4 worm cellular contexts compared by ENCODE assay signal in genomic region chrV:2138287-2138686, ce11.
TF ChIP-seq lines count a peak whose summit lies in the region.

No protein-coding gene starts in this region.

TF ChIP-seq in whole organism, L1 larva, 84 proteins besides CTCF, POLR2A, EP300 and RAD21:
- TF ChIP-seq rnt-1 (tag; optimal IDR thresholded peaks at IDR 0.05; lab: Kevin White, UChicago) (peak; percentile 67), C16A3.4 (tag; optimal IDR thresholded peaks at IDR 0.05; lab: Kevin White, UChicago) (no peak), lsy-2 (tag; optimal IDR thresholded peaks at IDR 0.05; lab: Kevin White, UChicago) (peak in 1 of 2 experiments; percentile 71)

TF ChIP-seq in whole organism, L2 larva, 48 proteins besides CTCF, POLR2A, EP300 and RAD21:
- TF ChIP-seq lin-39 (tag; optimal IDR thresholded peaks at IDR 0.05; lab: Kevin White, UChicago) (no peak), unc-39 (tag; optimal IDR thresholded peaks at IDR 0.05; lab: Kevin White, UChicago) (no peak), C34F6.9 (tag; optimal IDR thresholded peaks at IDR 0.05; lab: Kevin White, UChicago) (no peak), mab-5 (tag; optimal IDR thresholded peaks at IDR 0.05; lab: Kevin White, UChicago) (no peak), Y55F3AM.14 (GFP tag; optimal IDR thresholded peaks at IDR 0.05; lab: Kevin White, UChicago) (no peak), mbf-1 (tag; optimal IDR thresholded peaks at IDR 0.05; lab: Kevin White, UChicago) (no peak), nhr-77 (tag; optimal IDR thresholded peaks at IDR 0.05; lab: Kevin White, UChicago) (no peak), nhr-129 (tag; optimal IDR thresholded peaks at IDR 0.05; lab: Kevin White, UChicago) (peak; percentile 98)

TF ChIP-seq in whole organism, L3 larva, 47 proteins besides CTCF, POLR2A, EP300 and RAD21:
- TF ChIP-seq tbx-2 (tag; optimal IDR thresholded peaks at IDR 0.05; lab: Kevin White, UChicago) (no peak), jun-1 (tag; optimal IDR thresholded peaks at IDR 0.05; lab: Kevin White, UChicago) (peak; percentile 28)

TF ChIP-seq in whole organism, L4 larva, 104 proteins besides CTCF, POLR2A, EP300 and RAD21:
- TF ChIP-seq fos-1 (tag; optimal IDR thresholded peaks at IDR 0.05; lab: Kevin White, UChicago): no peak
- no peak for TF ChIP-seq F37D6.2 (tag; optimal IDR thresholded peaks at IDR 0.05; lab: Kevin White, UChicago)
- peak in 1 of 2 experiments; percentile 42 for TF ChIP-seq unc-62 (GFP tag; optimal IDR thresholded peaks at IDR 0.05 in 1 of 2; lab: Kevin White, UChicago)
- no peak for TF ChIP-seq unc-62 (tag; optimal IDR thresholded peaks at IDR 0.05; lab: Kevin White, UChicago)
- peak; percentile 43 for TF ChIP-seq nhr-11 (tag; optimal IDR thresholded peaks at IDR 0.05; lab: Kevin White, UChicago)
- TF ChIP-seq nhr-28 (tag; optimal IDR thresholded peaks at IDR 0.05; lab: Kevin White, UChicago): peak; percentile 12
- no peak for TF ChIP-seq vab-7 (GFP tag; IDR thresholded peaks at IDR 0.05; lab: Robert Waterston, UW)
- no peak for TF ChIP-seq mxl-2 (GFP tag; conservative IDR thresholded peaks at IDR 0.05; lab: Robert Waterston, UW)
TF ChIP-seq in whole organism, L4 larva: peak in this region for 3.

Comparison
In these comparisons a context has a peak if more than half of its experiments do, and no peak if none do; other contexts are left out.
1. Of the 29 proteins assayed by ChIP-seq in both whole organism, L4 larva and whole organism, L1 larva: peak only in whole organism, L4 larva: nhr-11 and nhr-28; only in whole organism, L1 larva: none; in both: none; in neither: 25; mixed calls (peak in some experiments, not most) for 2.